Fruit fly (Drosophila melanogaster): ENCODE results near the gene trol.
A peak's percentile ranks its signal among the peaks of the same experiment; 100 is the strongest.

Gene trol

DNA sequence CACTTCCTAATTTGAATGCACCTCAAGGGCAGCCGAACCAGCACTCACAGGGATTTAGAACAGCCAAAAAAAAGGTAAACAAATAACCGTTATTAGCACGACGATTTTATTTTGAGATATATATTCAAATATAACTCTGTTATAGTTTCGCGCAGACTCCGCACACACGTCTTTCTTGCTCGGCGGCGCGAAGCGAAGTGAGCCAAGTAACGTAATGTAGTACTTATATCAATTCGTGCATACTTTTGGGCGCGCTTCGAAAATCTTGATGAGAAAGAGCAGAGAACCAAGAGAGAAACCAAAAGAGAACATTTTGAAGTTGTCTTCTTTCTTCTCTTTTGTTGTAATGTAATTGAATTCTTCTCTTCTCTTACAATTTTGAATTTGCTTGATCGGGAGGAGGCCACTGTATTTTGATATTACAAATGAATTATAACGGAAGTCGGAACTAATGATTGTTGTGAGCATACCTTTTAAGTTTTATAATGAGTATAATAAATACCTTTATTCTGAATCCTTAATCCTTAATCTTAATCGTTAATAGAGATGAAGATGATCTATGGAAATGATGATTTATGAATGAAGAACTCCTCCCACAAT lies 75.3 kb downstream of the trol start, which contains the start of gene boi (continued):
- TF ChIP-seq CG4404 (GFP tag; IDR thresholded peaks at IDR 0.05) (no peak), Bdp1 (GFP tag; optimal IDR thresholded peaks at IDR 0.05) (no peak), p53 (GFP tag; optimal IDR thresholded peaks at IDR 0.05) (no peak), fd3F (GFP tag; optimal IDR thresholded peaks at IDR 0.05) (no peak), yki (optimal IDR thresholded peaks at IDR 0.05) (peak; percentile 24), sd (tag; optimal IDR thresholded peaks at IDR 0.05) (no peak), Poxn (GFP tag; IDR thresholded peaks at IDR 0.05) (no peak), CG2678 (tag; optimal IDR thresholded peaks at IDR 0.05) (no peak), CG16863 (GFP tag; optimal IDR thresholded peaks at IDR 0.05) (no peak), zen2 (GFP tag; IDR thresholded peaks at IDR 0.05; ENCODE audit: partially characterized antibody) (no peak), CG34422 (GFP tag; IDR thresholded peaks at IDR 0.05) (peak; percentile 39; the same call in 1 of the 3 replicates), tna (GFP tag; IDR thresholded peaks at IDR 0.05; ENCODE audit: partially characterized antibody) (no peak), ash1 (GFP tag; optimal IDR thresholded peaks at IDR 0.05) (no peak), mirr (GFP tag; optimal IDR thresholded peaks at IDR 0.05) (no peak), esg (GFP tag; conservative IDR thresholded peaks at IDR 0.05) (no peak), ftz-f1 (GFP tag; optimal IDR thresholded peaks at IDR 0.05) (peak; percentile 49), Myb (GFP tag; optimal IDR thresholded peaks at IDR 0.05) (no peak), CG12391 (tag; optimal IDR thresholded peaks at IDR 0.05) (peak; percentile 25), HLH3B (GFP tag; IDR thresholded peaks at IDR 0.05) (no peak), Dip2 (GFP tag; IDR thresholded peaks at IDR 0.05) (no peak), row (GFP tag; IDR thresholded peaks at IDR 0.05) (no peak; the same call in 2 of the 3 replicates), CG8765 (GFP tag; IDR thresholded peaks at IDR 0.05) (no peak), CG13894 (tag; optimal IDR thresholded peaks at IDR 0.05) (no peak), CG1792 (GFP tag; optimal IDR thresholded peaks at IDR 0.05) (no peak), CG13775 (GFP tag; optimal IDR thresholded peaks at IDR 0.05) (no peak), CG17328 (GFP tag; IDR thresholded peaks at IDR 0.05) (no peak), Pdp1 (GFP tag; optimal IDR thresholded peaks at IDR 0.05) (peak in 1 of 2 experiments; percentile 39), CG15073 (GFP tag; optimal IDR thresholded peaks at IDR 0.05) (peak; percentile 92), MBD-R2 (GFP tag; IDR thresholded peaks at IDR 0.05) (no peak), hbn (GFP tag; IDR thresholded peaks at IDR 0.05; ENCODE audit: partially characterized antibody) (no peak), CoRest (tag; optimal IDR thresholded peaks at IDR 0.05) (no peak), pum (GFP tag; optimal IDR thresholded peaks at IDR 0.05) (no peak), Lhr (GFP tag; optimal IDR thresholded peaks at IDR 0.05) (no peak), Nf-YB (GFP tag; optimal IDR thresholded peaks at IDR 0.05) (no peak), tap (tag; optimal IDR thresholded peaks at IDR 0.05) (no peak), CG6175 (GFP tag; IDR thresholded peaks at IDR 0.05) (no peak), dan (GFP tag; IDR thresholded peaks at IDR 0.05) (no peak), CG15011 (GFP tag; optimal IDR thresholded peaks at IDR 0.05) (no peak), CG5180 (GFP tag; optimal IDR thresholded peaks at IDR 0.05) (no peak), Ets97D (GFP tag; optimal IDR thresholded peaks at IDR 0.05) (peak; percentile 1), CG11085 (GFP tag; IDR thresholded peaks at IDR 0.05) (no peak), CG10274 (GFP tag; optimal IDR thresholded peaks at IDR 0.05) (no peak), slou (GFP tag; optimal IDR thresholded peaks at IDR 0.05) (no peak), CG2889 (GFP tag; IDR thresholded peaks at IDR 0.05) (no peak), Xrp1 (GFP tag; IDR thresholded peaks at IDR 0.05) (no peak), en (GFP tag; optimal IDR thresholded peaks at IDR 0.05) (no peak), chn (GFP tag; optimal IDR thresholded peaks at IDR 0.05) (no peak), Atf3 (GFP tag; optimal IDR thresholded peaks at IDR 0.05) (no peak), CG1233 (GFP tag; optimal IDR thresholded peaks at IDR 0.05) (no peak), fd64A (GFP tag; optimal IDR thresholded peaks at IDR 0.05) (no peak), B-H2 (GFP tag; optimal IDR thresholded peaks at IDR 0.05) (no peak), dimm (GFP tag; IDR thresholded peaks at IDR 0.05) (no peak)
